Fruit fly (Drosophila melanogaster): ENCODE data around the gene CG6790.

- TF ChIP-seq dl (GFP tag; optimal IDR thresholded peaks at IDR 0.05; ENCODE audit: insufficient read depth in 1 of 2, partially characterized antibody in 2 of 2) (no peak), psq (GFP tag; optimal IDR thresholded peaks at IDR 0.05) (peak; percentile 37), lola (GFP tag; optimal IDR thresholded peaks at IDR 0.05) (no peak), Hr78 (GFP tag; optimal IDR thresholded peaks at IDR 0.05) (no peak), h (GFP tag; optimal IDR thresholded peaks at IDR 0.05) (peak; percentile 68), pan (optimal IDR thresholded peaks at IDR 0.05) (no peak), Dfd (GFP tag; optimal IDR thresholded peaks at IDR 0.05) (no peak), Rel (GFP tag; optimal IDR thresholded peaks at IDR 0.05) (no peak), Rel (tag; optimal IDR thresholded peaks at IDR 0.05) (peak; percentile 47), fru (GFP tag; optimal IDR thresholded peaks at IDR 0.05) (peak; percentile 60), CG32264 (GFP tag; optimal IDR thresholded peaks at IDR 0.05) (no peak), dsf (GFP tag; optimal IDR thresholded peaks at IDR 0.05; ENCODE audit: borderline replicate concordance) (peak; percentile 36), tai (GFP tag; optimal IDR thresholded peaks at IDR 0.05) (no peak), woc (GFP tag; optimal IDR thresholded peaks at IDR 0.05) (peak; percentile 37), Vsx2 (GFP tag; optimal IDR thresholded peaks at IDR 0.05; ENCODE audit: partially characterized antibody) (no peak)
Observed at dm6 chr3R:11619709-11620409, 41.3 kb upstream of the CG6790 start, which contains the start of the genes Jupiter and CG14710.

Measured in whole organism, wandering third instar larva.